Worm (Caenorhabditis elegans) whole organism, early embryonic: ENCODE results near the gene cgt-3.

Experiments used
- B0310.2 ChIP-seq: sonication (generic microtip); optimal IDR thresholded peaks from 2 replicates; lab custom pipeline; 2016; ENCODE audit warnings: mild to moderate bottlenecking, missing genetic modification characterization, missing compliant biosample characterization
- F13C5.2 ChIP-seq: sonication (generic microtip); optimal IDR thresholded peaks from 2 replicates; lab custom pipeline; 2017; ENCODE audit warnings: mild to moderate bottlenecking, missing genetic modification characterization, inconsistent platforms, missing compliant biosample characterization
- aly-1 ChIP-seq: sonication (generic microtip); optimal IDR thresholded peaks from 2 replicates; lab custom pipeline; 2016; ENCODE audit warnings: missing genetic modification characterization, missing compliant biosample characterization
- ama-1 ChIP-seq: fragments of 150-350 bp; optimal IDR thresholded peaks from 2 replicates; lab custom pipeline; 2014
- ceh-13 ChIP-seq: fragments of 200-800 bp; sonication (Bioruptor generic); optimal IDR thresholded peaks from 2 replicates; lab custom pipeline; 2018; ENCODE audit warnings: mild to moderate bottlenecking, missing genetic modification characterization, missing compliant biosample characterization
- ceh-36 ChIP-seq: sonication (generic microtip); optimal IDR thresholded peaks from 2 replicates; lab custom pipeline; 2016; ENCODE audit warnings: missing genetic modification characterization, inconsistent platforms, missing compliant biosample characterization
- ets-7 ChIP-seq: sonication (generic microtip); optimal IDR thresholded peaks from 2 replicates; lab custom pipeline; 2016; ENCODE audit warnings: missing genotype, missing genetic modification characterization, missing compliant biosample characterization
- flt-1 ChIP-seq: fragments of 200-800 bp; sonication (Bioruptor generic); IDR thresholded peaks from 2 replicates; pipeline ENCODE4 v1.3.6; 2022; ENCODE audit warnings: missing genetic modification characterization, missing compliant biosample characterization
- hmbx-1 ChIP-seq: sonication (generic microtip); optimal IDR thresholded peaks from 2 replicates; lab custom pipeline; 2016; ENCODE audit warnings: mild to moderate bottlenecking, missing genetic modification characterization, missing compliant biosample characterization
- hmg-4 ChIP-seq: fragments of 200-800 bp; sonication (Bioruptor generic); optimal IDR thresholded peaks from 2 replicates; lab custom pipeline; 2018; ENCODE audit warnings: mild to moderate bottlenecking, missing genetic modification characterization, missing compliant biosample characterization
- hnd-1 ChIP-seq: sonication (generic microtip); optimal IDR thresholded peaks from 2 replicates; lab custom pipeline; 2016; ENCODE audit warnings: missing genetic modification characterization, missing compliant biosample characterization
- pes-1 ChIP-seq: fragments of 200-800 bp; sonication (Bioruptor generic); IDR thresholded peaks from 2 replicates; pipeline ENCODE4 v1.3.6; 2022; ENCODE audit warnings: missing genetic modification reagents, missing genetic modification characterization, missing compliant biosample characterization
- scrt-1 ChIP-seq: fragments of 200-800 bp; sonication (Bioruptor generic); IDR thresholded peaks from 2 replicates; pipeline ENCODE4 v1.3.6; 2022; ENCODE audit warnings: missing genetic modification characterization, missing compliant biosample characterization
- sea-1 ChIP-seq: fragments of 200-800 bp; sonication (Bioruptor generic); conservative IDR thresholded peaks from 2 replicates; pipeline ENCODE4 v1.3.6; 2022; ENCODE audit warnings: missing genetic modification characterization, missing compliant biosample characterization
- tbx-11 ChIP-seq: fragments of 200-800 bp; sonication (Bioruptor generic); IDR thresholded peaks from 2 replicates; pipeline ENCODE4 v1.3.6; 2022; ENCODE audit warnings: missing genetic modification characterization, missing compliant biosample characterization
- tbx-37 ChIP-seq: fragments of 200-800 bp; sonication (Bioruptor generic); conservative IDR thresholded peaks from 2 replicates; pipeline ENCODE4 v1.3.6; 2022; ENCODE audit warnings: missing genetic modification reagents, missing genetic modification characterization, missing compliant biosample characterization
- tra-4 ChIP-seq: sonication (generic microtip); optimal IDR thresholded peaks from 2 replicates; lab custom pipeline; 2017; ENCODE audit warnings: missing genetic modification characterization, missing compliant biosample characterization

cgt-3 gene

DNA sequence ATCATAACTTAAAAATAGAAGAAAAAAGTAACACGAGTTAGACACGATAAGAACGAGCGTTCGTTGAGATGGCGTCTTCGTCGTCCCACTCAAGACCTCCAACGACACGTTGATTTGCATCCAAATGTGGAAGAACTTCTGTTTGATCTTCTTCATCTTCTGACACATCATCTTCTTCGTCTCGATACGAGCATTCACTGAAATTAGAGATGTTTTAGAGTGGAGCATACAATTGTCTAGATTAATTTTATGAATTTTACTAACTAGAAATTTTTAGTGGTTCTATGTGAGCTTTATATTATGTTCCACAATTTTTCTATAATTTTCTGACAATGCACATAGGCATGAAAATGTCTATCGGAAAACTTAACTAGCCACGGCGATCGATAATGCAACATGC, 34.7 kb downstream of the cgt-3 start:
- TF ChIP-seq tbx-11: no peak
- TF ChIP-seq aly-1 (tag; lab: Kevin White, UChicago): no peak
- no peak for TF ChIP-seq hmg-4 (GFP tag; lab: Kevin White, UChicago)

DNA sequence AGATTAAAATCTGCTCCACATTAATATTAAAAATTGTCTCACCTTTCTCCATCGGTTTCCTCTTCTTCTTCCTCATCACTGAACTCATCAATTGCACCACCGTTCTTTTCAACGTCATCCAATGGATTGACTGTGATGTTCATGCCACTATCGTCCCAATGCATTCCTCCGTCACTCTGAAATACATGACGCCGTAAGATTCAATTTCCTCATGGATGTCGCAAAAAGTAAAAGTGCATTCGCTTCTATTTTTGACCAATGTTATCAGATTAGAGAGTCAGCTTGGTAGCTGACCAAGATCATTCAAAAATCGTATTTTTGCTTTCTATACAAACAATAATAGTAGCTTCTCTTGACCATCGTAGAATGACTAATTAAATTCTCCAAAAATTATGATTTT, 35.3 kb downstream of the cgt-3 start:
- TF ChIP-seq tbx-37: no peak
- no peak for TF ChIP-seq tbx-11
- TF ChIP-seq hmbx-1 (tag; lab: Kevin White, UChicago): no peak
- TF ChIP-seq tra-4: no peak

DNA sequence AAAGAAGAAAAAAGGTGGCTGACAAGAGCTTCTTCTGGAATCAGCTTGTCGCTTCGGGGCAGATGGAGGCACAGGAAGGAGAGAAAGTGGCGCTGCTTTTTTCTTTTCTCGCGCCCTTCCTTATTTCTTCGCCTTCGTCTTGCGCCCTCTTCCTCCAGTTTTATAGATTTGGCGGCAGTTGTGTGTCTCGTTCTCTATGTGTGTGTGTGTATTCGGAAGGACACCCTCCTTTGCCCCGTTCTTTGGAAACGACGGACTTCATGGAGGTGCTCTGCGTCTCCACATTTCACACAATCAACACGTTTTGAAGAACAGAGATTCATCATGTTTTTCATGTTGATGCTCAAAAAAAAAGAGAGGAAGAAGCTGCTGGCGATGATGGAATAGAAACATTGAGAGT, 37.6 kb downstream of the cgt-3 start:
- TF ChIP-seq F13C5.2 (tag; lab: Kevin White, UChicago): no peak
- no peak for TF ChIP-seq ama-1 (lab: Kevin White, UChicago)
- no peak for TF ChIP-seq flt-1 (GFP tag; lab: Robert Waterston, UW)
- TF ChIP-seq ets-7 (tag; lab: Kevin White, UChicago): no peak
- TF ChIP-seq ceh-36 (tag; lab: Kevin White, UChicago): no peak
- no peak for TF ChIP-seq B0310.2 (tag; lab: Kevin White, UChicago)
- TF ChIP-seq tra-4: no peak
- TF ChIP-seq hnd-1: no peak
- TF ChIP-seq tbx-37: no peak
- no peak for TF ChIP-seq scrt-1 (GFP tag; lab: Robert Waterston, UW)
- TF ChIP-seq pes-1 (GFP tag; lab: Robert Waterston, UW): no peak
- TF ChIP-seq hmbx-1 (tag; lab: Kevin White, UChicago): no peak
- TF ChIP-seq hmg-4 (GFP tag; lab: Kevin White, UChicago): no peak
- no peak for TF ChIP-seq sea-1

DNA sequence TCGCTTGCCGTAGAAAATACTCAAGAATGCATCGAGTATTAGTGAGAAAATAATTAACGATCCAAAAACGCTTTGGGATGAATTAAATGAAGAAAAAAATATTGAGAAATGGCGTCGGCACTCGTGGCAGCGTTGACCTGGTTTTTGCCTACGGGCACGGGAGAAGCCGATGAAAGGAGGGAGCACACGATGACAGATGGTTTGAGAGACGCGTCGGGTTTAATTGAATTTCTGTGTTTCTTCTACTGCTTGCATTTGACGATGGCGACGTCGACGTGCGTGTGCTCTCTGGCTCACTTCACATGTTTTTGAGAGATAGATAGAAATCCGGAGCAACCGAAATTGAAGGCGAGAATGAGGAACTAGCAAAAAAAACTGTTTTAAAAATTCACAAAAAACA, 39.5 kb downstream of the cgt-3 start:
- TF ChIP-seq pes-1 (GFP tag; lab: Robert Waterston, UW): no peak
- no peak for TF ChIP-seq tbx-11
- no peak for TF ChIP-seq hmg-4 (GFP tag; lab: Kevin White, UChicago)
- no peak for TF ChIP-seq hmbx-1 (tag; lab: Kevin White, UChicago)
- TF ChIP-seq aly-1 (tag; lab: Kevin White, UChicago): no peak
- TF ChIP-seq ets-7 (tag; lab: Kevin White, UChicago): no peak
- TF ChIP-seq flt-1 (GFP tag; lab: Robert Waterston, UW): no peak
- TF ChIP-seq B0310.2 (tag; lab: Kevin White, UChicago): no peak
- no peak for TF ChIP-seq tbx-37
- no peak for TF ChIP-seq tra-4
- TF ChIP-seq hnd-1: no peak
- no peak for TF ChIP-seq ceh-36 (tag; lab: Kevin White, UChicago)
- no peak for TF ChIP-seq ama-1 (lab: Kevin White, UChicago)
- TF ChIP-seq F13C5.2 (tag; lab: Kevin White, UChicago): no peak
- TF ChIP-seq scrt-1 (GFP tag; lab: Robert Waterston, UW): no peak
- TF ChIP-seq ceh-13 (GFP tag; lab: Kevin White, UChicago): no peak
- TF ChIP-seq sea-1: no peak

DNA sequence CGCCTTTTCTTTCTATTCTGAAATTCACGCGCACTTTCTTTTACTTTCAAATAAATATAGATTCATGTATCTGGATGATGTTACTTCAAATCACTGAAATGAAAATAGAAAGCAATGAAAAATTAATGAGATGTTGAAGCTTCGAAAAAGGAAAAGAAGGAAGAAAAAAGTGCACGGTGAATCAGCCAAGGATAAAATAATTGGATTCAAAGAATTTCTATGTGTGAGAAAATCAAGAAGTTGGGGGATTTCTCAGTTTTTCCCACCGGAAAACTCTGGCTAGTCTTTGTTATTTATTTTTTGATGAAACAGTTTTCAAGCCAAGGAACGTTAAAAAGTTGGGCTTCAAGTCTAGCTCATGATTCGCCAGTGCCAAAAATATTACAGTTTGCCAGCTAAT, 40.6 kb downstream of the cgt-3 start:
- TF ChIP-seq flt-1 (GFP tag; lab: Robert Waterston, UW) (no peak), pes-1 (GFP tag; lab: Robert Waterston, UW) (no peak), ceh-13 (GFP tag; lab: Kevin White, UChicago) (no peak), ceh-36 (tag; lab: Kevin White, UChicago) (no peak), sea-1 (no peak), B0310.2 (tag; lab: Kevin White, UChicago) (no peak), hmg-4 (GFP tag; lab: Kevin White, UChicago) (no peak), tra-4 (no peak), ama-1 (lab: Kevin White, UChicago) (no peak), F13C5.2 (tag; lab: Kevin White, UChicago) (no peak)

DNA sequence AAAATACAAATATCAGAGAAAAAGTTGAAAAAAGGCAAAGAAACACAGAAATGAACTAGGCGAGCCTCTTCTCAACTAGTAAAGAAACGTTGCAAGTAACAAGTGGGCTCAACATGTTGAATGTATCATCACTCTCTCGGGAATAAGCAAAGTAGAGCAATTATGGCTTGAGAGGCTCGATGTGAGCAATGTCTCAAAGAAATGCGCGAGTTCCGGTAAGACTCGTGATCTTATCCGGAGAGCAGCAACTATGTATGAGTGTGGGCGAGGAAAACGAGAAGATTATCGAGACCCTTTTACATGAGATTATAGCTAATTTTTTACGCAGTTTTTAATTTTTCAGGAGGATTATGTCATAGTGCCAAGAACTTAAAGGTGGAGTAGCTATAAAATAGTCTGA, 41.1 kb downstream of the cgt-3 start:
- no peak for TF ChIP-seq tbx-11
- no peak for TF ChIP-seq F13C5.2 (tag; lab: Kevin White, UChicago)
- TF ChIP-seq pes-1 (GFP tag; lab: Robert Waterston, UW): no peak
- TF ChIP-seq sea-1: no peak
- no peak for TF ChIP-seq ets-7 (tag; lab: Kevin White, UChicago)
- no peak for TF ChIP-seq ceh-36 (tag; lab: Kevin White, UChicago)
- no peak for TF ChIP-seq ama-1 (lab: Kevin White, UChicago)
- TF ChIP-seq aly-1 (tag; lab: Kevin White, UChicago): no peak
- no peak for TF ChIP-seq flt-1 (GFP tag; lab: Robert Waterston, UW)
- no peak for TF ChIP-seq ceh-13 (GFP tag; lab: Kevin White, UChicago)
- no peak for TF ChIP-seq hmg-4 (GFP tag; lab: Kevin White, UChicago)
- TF ChIP-seq hmbx-1 (tag; lab: Kevin White, UChicago): no peak
- no peak for TF ChIP-seq tra-4
- TF ChIP-seq scrt-1 (GFP tag; lab: Robert Waterston, UW): no peak
- TF ChIP-seq tbx-37: no peak
- no peak for TF ChIP-seq hnd-1
- no peak for TF ChIP-seq B0310.2 (tag; lab: Kevin White, UChicago)

DNA sequence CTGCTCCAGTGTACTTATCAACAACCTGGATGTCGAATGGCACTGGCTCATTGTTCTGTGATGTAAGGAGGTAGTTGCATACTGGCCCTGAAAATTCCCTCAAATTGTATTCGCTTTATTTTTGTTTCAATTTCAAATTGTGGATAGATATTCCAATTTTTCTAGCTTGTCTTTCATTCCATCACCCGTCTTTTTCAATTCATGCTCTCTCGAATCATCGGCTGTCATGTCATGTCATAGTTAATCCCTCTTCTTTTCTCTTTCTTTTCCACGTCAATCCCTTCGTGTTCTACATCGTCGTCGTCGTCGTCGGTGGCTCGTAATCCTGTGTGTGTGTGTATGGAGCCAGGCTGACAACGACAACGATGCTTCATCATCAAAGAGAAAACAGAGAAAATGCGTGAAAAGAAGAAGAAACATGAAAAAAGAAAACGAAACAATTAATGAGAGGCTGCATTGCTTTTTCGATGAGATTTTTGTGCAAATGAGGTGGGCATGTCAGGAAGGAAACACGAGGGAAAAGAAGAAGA, 44.6 kb downstream of the cgt-3 start:
- TF ChIP-seq ceh-36 (tag; lab: Kevin White, UChicago) (peak; percentile 19), B0310.2 (tag; lab: Kevin White, UChicago) (no peak)

DNA sequence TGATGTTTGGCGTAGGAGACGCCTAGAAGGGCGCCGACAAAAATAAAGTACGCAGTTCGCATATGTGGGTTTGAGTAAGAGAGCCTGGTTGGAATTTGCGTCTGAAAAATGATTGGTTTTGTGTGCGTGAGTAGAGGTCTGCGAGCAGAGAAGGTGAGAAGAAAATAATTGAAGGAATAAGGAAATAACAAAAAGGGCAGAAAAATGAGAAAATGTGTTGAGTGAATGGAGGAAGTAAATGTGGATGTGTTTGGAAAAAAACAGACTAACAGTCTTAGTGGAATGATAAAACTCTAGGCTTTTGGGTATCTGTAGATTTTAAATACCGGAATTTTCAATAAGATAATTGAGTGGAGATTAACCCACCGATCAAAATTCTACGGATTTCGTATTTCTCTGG, 45.5 kb downstream of the cgt-3 start, which contains the start of gene casy-1:
Gene casy-1, minus strand, starts transcription at position 101 of the 400 bp plus-strand sequence.
- TF ChIP-seq B0310.2 (tag; lab: Kevin White, UChicago) (no peak), ets-7 (tag; lab: Kevin White, UChicago) (no peak), ama-1 (lab: Kevin White, UChicago) (no peak), hmg-4 (GFP tag; lab: Kevin White, UChicago) (no peak), hmbx-1 (tag; lab: Kevin White, UChicago) (no peak), tbx-37 (no peak), flt-1 (GFP tag; lab: Robert Waterston, UW) (no peak), tbx-11 (no peak), F13C5.2 (tag; lab: Kevin White, UChicago) (no peak), sea-1 (no peak), hnd-1 (no peak), ceh-13 (GFP tag; lab: Kevin White, UChicago) (no peak), ceh-36 (tag; lab: Kevin White, UChicago) (no peak), aly-1 (tag; lab: Kevin White, UChicago) (no peak), pes-1 (GFP tag; lab: Robert Waterston, UW) (no peak), tra-4 (no peak), scrt-1 (GFP tag; lab: Robert Waterston, UW) (no peak)
